Fruit fly (Drosophila melanogaster) whole organism, wandering third instar larva: ENCODE results near the gene CG15043.

ENCODE experiments used
- Hr83 ChIP-seq: fragments of 200-300 bp; sonication (Bioruptor generic); optimal IDR thresholded peaks from 2 replicates; lab custom pipeline; 2016; ENCODE audit warnings: missing biosample characterization, mild to moderate bottlenecking, missing genetic modification characterization, moderate library complexity; ENCODE audit not compliant: poor library complexity, severe bottlenecking
- Jra ChIP-seq: sonication (Bioruptor generic); optimal IDR thresholded peaks from 2 replicates; lab custom pipeline; 2016; ENCODE audit warnings: missing biosample characterization, missing genetic modification characterization
- br ChIP-seq: fragments of 200-800 bp; sonication (Bioruptor generic); optimal IDR thresholded peaks from 2 replicates; lab custom pipeline; 2016; ENCODE audit warnings: missing biosample characterization, missing genetic modification characterization
- h ChIP-seq: fragments of 200-800 bp; sonication (Bioruptor generic); optimal IDR thresholded peaks from 3 replicates; lab custom pipeline; 2016; ENCODE audit warnings: missing biosample characterization, mild to moderate bottlenecking, missing genetic modification characterization
- jim ChIP-seq: fragments of 175-275, 200-325 bp; sonication (Bioruptor generic); optimal IDR thresholded peaks from 2 replicates; lab custom pipeline; 2016; ENCODE audit warnings: missing biosample characterization, mild to moderate bottlenecking, missing genetic modification characterization
- sage ChIP-seq: fragments of 200-800 bp; sonication (Bioruptor generic); optimal IDR thresholded peaks from 2 replicates; lab custom pipeline; 2016; ENCODE audit warnings: missing biosample characterization, mild to moderate bottlenecking, missing genetic modification characterization
- usp ChIP-seq: fragments of >200 bp; optimal IDR thresholded peaks from 2 replicates; lab custom pipeline; 2017; ENCODE audit warnings: missing biosample characterization, missing genetic modification characterization

DNA sequence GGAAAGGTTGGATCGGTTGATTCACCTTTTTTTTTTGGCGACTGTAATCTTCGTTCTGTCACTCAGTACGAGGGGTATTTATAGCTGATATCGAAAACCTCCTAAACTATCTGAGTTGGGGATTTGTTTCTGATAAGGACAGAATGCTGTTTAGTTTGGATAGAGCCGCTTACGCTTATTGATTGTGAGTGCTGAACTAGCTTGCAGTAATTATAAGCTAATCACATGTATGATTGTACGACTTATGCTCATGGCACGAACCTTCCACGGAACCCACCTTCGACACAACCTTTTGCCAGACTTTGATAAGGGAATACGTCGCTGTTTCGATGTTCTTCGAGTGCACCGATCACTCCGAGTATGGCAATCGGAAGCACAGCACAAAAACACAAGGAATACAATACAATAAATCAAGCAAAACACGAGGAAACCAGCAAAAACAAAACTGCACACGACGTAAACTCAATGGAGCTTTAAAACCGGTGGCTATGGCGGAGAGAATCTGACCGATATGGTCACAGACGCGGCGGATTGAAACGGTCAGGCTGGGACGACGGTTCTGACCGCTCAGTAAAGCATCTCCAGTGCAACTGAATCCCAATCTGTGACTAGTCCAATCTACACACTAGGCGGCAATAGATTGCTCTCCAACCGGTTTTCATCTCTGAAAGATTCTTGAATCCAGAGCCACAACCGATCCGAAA lies 7.5 kb downstream of the CG15043 start, which contains the start of gene psh:
- TF ChIP-seq h (GFP tag; lab: Kevin White, UChicago) (no peak), Hr83 (GFP tag; lab: Kevin White, UChicago) (no peak), usp (GFP tag; lab: Kevin White, UChicago) (no peak), sage (GFP tag; lab: Kevin White, UChicago) (no peak), br (no peak), Jra (GFP tag; lab: Kevin White, UChicago) (no peak), jim (GFP tag; lab: Kevin White, UChicago) (no peak)
